Worm (Caenorhabditis elegans) whole organism, late embryonic: Measurements from ENCODE around the gene ttr-52.

Experiments used
- C38D4.7 ChIP-seq: fragments of 200-800 bp; sonication (Bioruptor generic); optimal IDR thresholded peaks from 2 replicates; lab custom pipeline; 2018; ENCODE audit warnings: mild to moderate bottlenecking, missing genetic modification characterization, moderate library complexity, missing compliant biosample characterization
- F13H6.1 ChIP-seq: sonication (generic microtip); optimal IDR thresholded peaks from 2 replicates; lab custom pipeline; 2016; ENCODE audit warnings: missing genetic modification characterization, missing compliant biosample characterization
- T23F11.4 ChIP-seq: fragments of 200-800 bp; sonication (Bioruptor generic); optimal IDR thresholded peaks from 2 replicates; lab custom pipeline; 2018; ENCODE audit warnings: mild to moderate bottlenecking, missing genetic modification characterization, missing compliant biosample characterization
- Y22D7AL.16 ChIP-seq: sonication (generic microtip); optimal IDR thresholded peaks from 2 replicates; lab custom pipeline; 2016; ENCODE audit warnings: missing genetic modification characterization, missing compliant biosample characterization
- ceh-19 ChIP-seq: fragments of 200-800 bp; sonication (Bioruptor generic); optimal IDR thresholded peaks from 2 replicates; lab custom pipeline; 2018; ENCODE audit warnings: mild to moderate bottlenecking, missing genetic modification characterization, missing compliant biosample characterization
- dmd-4 ChIP-seq: sonication (generic microtip); optimal IDR thresholded peaks from 2 replicates; lab custom pipeline; 2016; ENCODE audit warnings: borderline replicate concordance, missing genetic modification characterization, missing compliant biosample characterization
- dve-1 ChIP-seq: sonication (generic microtip); optimal IDR thresholded peaks from 2 replicates; lab custom pipeline; 2017; ENCODE audit warnings: antibody characterized with exemption, mild to moderate bottlenecking, missing genetic modification characterization, missing compliant biosample characterization
- hlh-13 ChIP-seq: fragments of 200-800 bp; sonication (Bioruptor generic); optimal IDR thresholded peaks from 2 replicates; lab custom pipeline; 2018; ENCODE audit warnings: mild to moderate bottlenecking, missing genetic modification characterization, missing compliant biosample characterization
- lin-11 ChIP-seq: fragments of 200-800 bp; sonication (Bioruptor generic); optimal IDR thresholded peaks from 2 replicates; lab custom pipeline; 2018; ENCODE audit warnings: mild to moderate bottlenecking, missing genetic modification characterization, missing compliant biosample characterization
- madf-2 ChIP-seq: sonication (generic microtip); optimal IDR thresholded peaks from 2 replicates; lab custom pipeline; 2017; ENCODE audit warnings: missing genetic modification characterization, missing compliant biosample characterization
- nfya-1 ChIP-seq: sonication (generic microtip); optimal IDR thresholded peaks from 2 replicates; lab custom pipeline; 2017; ENCODE audit warnings: missing genetic modification characterization, mild to moderate bottlenecking, missing compliant biosample characterization, antibody characterized with exemption, moderate library complexity
- sox-2 ChIP-seq: fragments of 200-800 bp; sonication (Bioruptor generic); IDR thresholded peaks from 2 replicates; pipeline ENCODE4 v1.3.6; 2022; ENCODE audit warnings: missing genetic modification reagents, missing genetic modification characterization, missing compliant biosample characterization
- syd-9 ChIP-seq: sonication (generic microtip); optimal IDR thresholded peaks from 2 replicates; lab custom pipeline; 2016; ENCODE audit warnings: mild to moderate bottlenecking, missing genetic modification characterization, moderate library complexity, missing compliant biosample characterization
- unc-55 ChIP-seq: sonication (generic microtip); optimal IDR thresholded peaks from 2 replicates; lab custom pipeline; 2017; ENCODE audit warnings: missing biosample characterization, missing genetic modification reagents, missing genetic modification characterization

- no peak for TF ChIP-seq sox-2 (GFP tag; lab: Robert Waterston, UW)
- no peak for TF ChIP-seq unc-55 (GFP tag; lab: Kevin White, UChicago)
- TF ChIP-seq madf-2 (tag; lab: Kevin White, UChicago) = no peak
- no peak for TF ChIP-seq lin-11 (tag; lab: Kevin White, UChicago)
- no peak for TF ChIP-seq dve-1 (tag; lab: Kevin White, UChicago)
- no peak for TF ChIP-seq T23F11.4
- TF ChIP-seq dmd-4 (tag; lab: Kevin White, UChicago) = no peak
- no peak for TF ChIP-seq F13H6.1
- no peak for TF ChIP-seq C38D4.7
- no peak for TF ChIP-seq hlh-13
- no peak for TF ChIP-seq ceh-19 (GFP tag; lab: Kevin White, UChicago)
- TF ChIP-seq syd-9 (tag; lab: Kevin White, UChicago) = no peak
- no peak for TF ChIP-seq Y22D7AL.16 (tag; lab: Kevin White, UChicago)
- TF ChIP-seq nfya-1 (tag; lab: Kevin White, UChicago) = no peak
Measured at ce11 chrIII:13405504-13405903, 986 bp downstream of the ttr-52 start, which contains the start of gene nas-1.
